Fruit fly (Drosophila melanogaster): Measurements from ENCODE around the gene CG12170.

The CG12170 gene

dm6 chr3R:5606477-5606876 lies 30.6 kb upstream of the CG12170 start, which contains the start of gene asl (continued):
- TF ChIP-seq tll (GFP tag; optimal IDR thresholded peaks at IDR 0.05) (no peak), Hsf (GFP tag; optimal IDR thresholded peaks at IDR 0.05) (peak; percentile 64), PHDP (tag; optimal IDR thresholded peaks at IDR 0.05) (peak; percentile 63), CG11247 (GFP tag; IDR thresholded peaks at IDR 0.05) (peak; percentile 51; the same call in 1 of the 2 replicates), nerfin-2 (GFP tag; IDR thresholded peaks at IDR 0.05; ENCODE audit: partially characterized antibody) (no peak), CG10366 (GFP tag; IDR thresholded peaks at IDR 0.05) (peak; percentile 61), maf-S (GFP tag; optimal IDR thresholded peaks at IDR 0.05) (no peak), dimm (GFP tag; IDR thresholded peaks at IDR 0.05) (no peak), trem (tag; optimal IDR thresholded peaks at IDR 0.05) (peak; percentile 82), Jarid2 (GFP tag; optimal IDR thresholded peaks at IDR 0.05) (no peak), CG17385 (GFP tag; optimal IDR thresholded peaks at IDR 0.05) (peak; percentile 99), CG2875 (GFP tag; optimal IDR thresholded peaks at IDR 0.05) (peak; percentile 11), D19A (tag; optimal IDR thresholded peaks at IDR 0.05) (peak; percentile 60), Atf3 (GFP tag; optimal IDR thresholded peaks at IDR 0.05) (no peak), cg (GFP tag; optimal IDR thresholded peaks at IDR 0.05) (peak; percentile 41), shn (GFP tag; optimal IDR thresholded peaks at IDR 0.05) (peak; percentile 25), tio (GFP tag; optimal IDR thresholded peaks at IDR 0.05) (no peak), her (GFP tag; optimal IDR thresholded peaks at IDR 0.05) (no peak), Sry-δ (GFP tag; optimal IDR thresholded peaks at IDR 0.05) (peak; percentile 42), CG10147 (GFP tag; optimal IDR thresholded peaks at IDR 0.05) (peak; percentile 27), gfzf (GFP tag; optimal IDR thresholded peaks at IDR 0.05) (peak; percentile 37), Nf-YA (GFP tag; IDR thresholded peaks at IDR 0.05) (no peak), caup (GFP tag; optimal IDR thresholded peaks at IDR 0.05; ENCODE audit: severe bottlenecking) (peak; percentile 54), Doc3 (GFP tag; IDR thresholded peaks at IDR 0.05; ENCODE audit: partially characterized antibody) (no peak), Elba2 (GFP tag; optimal IDR thresholded peaks at IDR 0.05) (peak; percentile 96), dmrt99B (tag; optimal IDR thresholded peaks at IDR 0.05) (no peak), en (GFP tag; optimal IDR thresholded peaks at IDR 0.05) (no peak), BEAF-32 (GFP tag; optimal IDR thresholded peaks at IDR 0.05) (peak; percentile 53), grau (tag; optimal IDR thresholded peaks at IDR 0.05) (peak; percentile 78), dm (GFP tag; optimal IDR thresholded peaks at IDR 0.05) (peak; percentile 31), CG14014 (GFP tag; IDR thresholded peaks at IDR 0.05) (peak; percentile 57; the same call in 1 of the 2 replicates), CG6813 (GFP tag; optimal IDR thresholded peaks at IDR 0.05) (no peak), CG31365 (tag; optimal IDR thresholded peaks at IDR 0.05) (no peak), Usf (GFP tag; optimal IDR thresholded peaks at IDR 0.05) (no peak), zen (tag; optimal IDR thresholded peaks at IDR 0.05) (peak; percentile 68), CrebB (tag; optimal IDR thresholded peaks at IDR 0.05) (peak; percentile 33), CG4854 (GFP tag; optimal IDR thresholded peaks at IDR 0.05) (peak; percentile 59), CG14710 (tag; optimal IDR thresholded peaks at IDR 0.05) (peak; percentile 88), Oli (tag; optimal IDR thresholded peaks at IDR 0.05) (peak; percentile 60), Dll (GFP tag; IDR thresholded peaks at IDR 0.05; ENCODE audit: partially characterized antibody) (no peak), CG17829 (tag; optimal IDR thresholded peaks at IDR 0.05) (peak; percentile 85), Bgb (GFP tag; IDR thresholded peaks at IDR 0.05; ENCODE audit: partially characterized antibody) (peak; percentile 44; the same call in 1 of the 2 replicates), nerfin-1 (tag; optimal IDR thresholded peaks at IDR 0.05) (peak; percentile 67), dmrt11E (tag; optimal IDR thresholded peaks at IDR 0.05) (peak; percentile 65), CG13123 (GFP tag; optimal IDR thresholded peaks at IDR 0.05) (peak; percentile 62), CG12391 (tag; optimal IDR thresholded peaks at IDR 0.05) (peak; percentile 78), CG2202 (tag; optimal IDR thresholded peaks at IDR 0.05) (peak; percentile 48), D19B (GFP tag; optimal IDR thresholded peaks at IDR 0.05) (no peak), fu2 (GFP tag; optimal IDR thresholded peaks at IDR 0.05) (peak; percentile 31)
